Fruit fly (Drosophila melanogaster) whole organism, embryonic: ENCODE data around the gene BOD1.
A peak's percentile ranks its signal among the peaks of the same experiment; 100 is the strongest.

ENCODE experiments used
- Abd-B ChIP-seq: fragments of 200-800 bp; sonication (Bioruptor generic); optimal IDR thresholded peaks from 2 replicates; lab custom pipeline; 2018; ENCODE audit warnings: missing biosample characterization, mild to moderate bottlenecking, missing genetic modification characterization, moderate library complexity
- Antp ChIP-seq: fragments of 200-800 bp; sonication (Bioruptor generic); optimal IDR thresholded peaks from 3 replicates; lab custom pipeline; 2016; ENCODE audit warnings: missing biosample characterization, missing genetic modification characterization
- CG11504 ChIP-seq: fragments of 200-800 bp; sonication (Bioruptor generic); optimal IDR thresholded peaks from 3 replicates; lab custom pipeline; 2019; ENCODE audit warnings: missing biosample characterization, mild to moderate bottlenecking, missing genetic modification characterization, moderate library complexity
- CG11723 ChIP-seq: fragments of 200-800 bp; sonication (Bioruptor generic); optimal IDR thresholded peaks from 2 replicates; lab custom pipeline; 2017; ENCODE audit warnings: missing biosample characterization, mild to moderate bottlenecking, missing genetic modification characterization
- CG13775 ChIP-seq: fragments of 200-800 bp; sonication (Bioruptor generic); optimal IDR thresholded peaks from 3 replicates; lab custom pipeline; 2017; ENCODE audit warnings: missing biosample characterization, mild to moderate bottlenecking, missing genetic modification characterization
- CG14050 ChIP-seq: fragments of 200-800 bp; sonication (Bioruptor generic); IDR thresholded peaks from 3 replicates; pipeline ENCODE4 v1.3.6; 2022; ENCODE audit warnings: missing biosample characterization, missing genetic modification characterization
- CG15073 ChIP-seq: fragments of 200-800 bp; sonication (Bioruptor generic); optimal IDR thresholded peaks from 2 replicates; lab custom pipeline; 2016; ENCODE audit warnings: missing biosample characterization, missing genetic modification characterization
- CG15479 ChIP-seq: fragments of 200-800 bp; sonication (Bioruptor generic); optimal IDR thresholded peaks from 3 replicates; lab custom pipeline; 2019; ENCODE audit warnings: missing biosample characterization, mild to moderate bottlenecking, missing genetic modification characterization, moderate library complexity
- CG1602 ChIP-seq: fragments of 200-800 bp; sonication (Bioruptor generic); optimal IDR thresholded peaks from 3 replicates; lab custom pipeline; 2016; ENCODE audit warnings: missing biosample characterization, missing genetic modification characterization
- CG16815 ChIP-seq: fragments of 200-800 bp; sonication (Bioruptor generic); optimal IDR thresholded peaks from 3 replicates; lab custom pipeline; 2017; ENCODE audit warnings: missing biosample characterization, mild to moderate bottlenecking, missing genetic modification characterization
- CG17361 ChIP-seq: fragments of 200-800 bp; sonication (Bioruptor generic); IDR thresholded peaks from 3 replicates; pipeline ENCODE4 v1.3.6; 2022; ENCODE audit warnings: missing biosample characterization, missing genetic modification characterization
- CG4854 ChIP-seq: fragments of 200-800 bp; sonication (Bioruptor generic); optimal IDR thresholded peaks from 2 replicates; lab custom pipeline; 2016; ENCODE audit warnings: missing biosample characterization, missing genetic modification characterization, inconsistent platforms
- CG6272 ChIP-seq: fragments of 200-800 bp; sonication (Bioruptor generic); IDR thresholded peaks from 2 replicates; pipeline ENCODE4 v1.3.6; 2022; ENCODE audit warnings: missing biosample characterization, missing genetic modification characterization
- CG6813 ChIP-seq: fragments of 200-800 bp; sonication (Bioruptor generic); optimal IDR thresholded peaks from 2 replicates; lab custom pipeline; 2017; ENCODE audit warnings: missing biosample characterization, missing genetic modification characterization, mild to moderate bottlenecking, moderate library complexity, missing genetic modification reagents
- CG7987 ChIP-seq: fragments of 200-800 bp; sonication (Bioruptor generic); optimal IDR thresholded peaks from 2 replicates; lab custom pipeline; 2018; ENCODE audit warnings: missing biosample characterization, mild to moderate bottlenecking, missing genetic modification characterization, moderate library complexity
- CG8290 ChIP-seq, 3 experiments: fragments of 200-800 bp; sonication (Bioruptor generic); optimal IDR thresholded peaks; 2 replicates each; lab custom pipeline; 2016 to 2019; ENCODE audit warnings: missing biosample characterization in 3 of 3, missing genetic modification characterization in 3 of 3, mild to moderate bottlenecking in 2 of 3, moderate library complexity in 1 of 3
- CG8944 ChIP-seq: fragments of 200-800 bp; sonication (Bioruptor generic); optimal IDR thresholded peaks from 3 replicates; lab custom pipeline; 2016; ENCODE audit warnings: missing biosample characterization, missing genetic modification characterization
- Dll ChIP-seq: fragments of 200-800 bp; sonication (Bioruptor generic); IDR thresholded peaks from 4 replicates; pipeline ENCODE4 v1.3.6; 2022; ENCODE audit warnings: missing biosample characterization, missing genetic modification characterization; ENCODE audit not compliant: partially characterized antibody
- Elba2 ChIP-seq: fragments of 200-800 bp; sonication (Bioruptor generic); optimal IDR thresholded peaks from 3 replicates; lab custom pipeline; 2016; ENCODE audit warnings: missing biosample characterization, missing genetic modification characterization
- H2.0 ChIP-seq: fragments of 200-800 bp; sonication (Bioruptor generic); IDR thresholded peaks from 2 replicates; pipeline ENCODE4 v1.3.6; 2022; ENCODE audit warnings: missing biosample characterization, missing genetic modification characterization
- HHEX ChIP-seq: fragments of 200-800 bp; sonication (Bioruptor generic); optimal IDR thresholded peaks from 3 replicates; lab custom pipeline; 2017; ENCODE audit warnings: missing biosample characterization, mild to moderate bottlenecking, missing genetic modification characterization, missing genetic modification reagents
- Hr51 ChIP-seq, 2 experiments: fragments of 200-800 bp; sonication (Bioruptor generic); optimal IDR thresholded peaks; 2 replicates in 1 of 2; 3 replicates in 1 of 2; lab custom pipeline; 2016 to 2018; ENCODE audit warnings: missing biosample characterization in 2 of 2, missing genetic modification characterization in 2 of 2, mild to moderate bottlenecking in 1 of 2, moderate library complexity in 1 of 2
- Max ChIP-seq: fragments of 200-800 bp; sonication (Bioruptor generic); optimal IDR thresholded peaks from 2 replicates; lab custom pipeline; 2016; ENCODE audit warnings: missing biosample characterization, mild to moderate bottlenecking, missing genetic modification characterization
- Mrtf ChIP-seq: fragments of 200-800 bp; sonication (Bioruptor generic); IDR thresholded peaks from 3 replicates; pipeline ENCODE4 v1.3.6; 2022; ENCODE audit warnings: missing biosample characterization, missing genetic modification characterization
- NC2β ChIP-seq: fragments of 200-800 bp; sonication (Bioruptor generic); optimal IDR thresholded peaks from 2 replicates; lab custom pipeline; 2016; ENCODE audit warnings: missing biosample characterization, missing genetic modification characterization
- Pdp1 ChIP-seq, 2 experiments: fragments of 200-800 bp; sonication (Bioruptor generic); optimal IDR thresholded peaks; 3 replicates each; lab custom pipeline; 2016; ENCODE audit warnings: missing biosample characterization in 2 of 2, missing genetic modification characterization in 2 of 2, mild to moderate bottlenecking in 1 of 2, moderate library complexity in 1 of 2
- Sry-δ ChIP-seq: fragments of 200-800 bp; sonication (Bioruptor generic); optimal IDR thresholded peaks from 2 replicates; lab custom pipeline; 2016; ENCODE audit warnings: missing biosample characterization, missing genetic modification characterization
- Ssrp ChIP-seq: fragments of 200-800 bp; sonication (Bioruptor generic); optimal IDR thresholded peaks from 2 replicates; lab custom pipeline; 2018; ENCODE audit warnings: missing biosample characterization, mild to moderate bottlenecking, missing genetic modification characterization, moderate library complexity
- TFAM ChIP-seq: fragments of 200-800 bp; sonication (Bioruptor generic); optimal IDR thresholded peaks from 2 replicates; lab custom pipeline; 2017; ENCODE audit warnings: missing biosample characterization, missing genetic modification characterization, inconsistent platforms
- Usf ChIP-seq: fragments of 200-800 bp; sonication (Bioruptor generic); optimal IDR thresholded peaks from 2 replicates; lab custom pipeline; 2017; ENCODE audit warnings: missing genotype, missing biosample characterization, missing genetic modification characterization
- cad ChIP-seq: fragments of >200 bp; optimal IDR thresholded peaks from 2 replicates; lab custom pipeline; 2017; ENCODE audit warnings: missing biosample characterization, missing genetic modification characterization
- cato ChIP-seq: fragments of 200-800 bp; sonication (Bioruptor generic); optimal IDR thresholded peaks from 2 replicates; lab custom pipeline; 2016; ENCODE audit warnings: missing biosample characterization, missing genetic modification characterization, borderline replicate concordance
- dmrt99B ChIP-seq: fragments of 200-800 bp; sonication (Bioruptor generic); optimal IDR thresholded peaks from 2 replicates; lab custom pipeline; 2018; ENCODE audit warnings: missing biosample characterization, mild to moderate bottlenecking, missing genetic modification characterization, moderate library complexity
- oc ChIP-seq: fragments of 200-800 bp; sonication (Bioruptor generic); optimal IDR thresholded peaks from 2 replicates; lab custom pipeline; 2018; ENCODE audit warnings: missing biosample characterization, mild to moderate bottlenecking, missing genetic modification characterization, moderate library complexity
- pfk ChIP-seq: fragments of 200-800 bp; sonication (Bioruptor generic); optimal IDR thresholded peaks from 2 replicates; lab custom pipeline; 2018; ENCODE audit warnings: missing biosample characterization, mild to moderate bottlenecking, missing genetic modification characterization, moderate library complexity
- pnt ChIP-seq: fragments of 200-800 bp; sonication (Bioruptor generic); optimal IDR thresholded peaks from 3 replicates; lab custom pipeline; 2016; ENCODE audit warnings: missing biosample characterization, missing genetic modification characterization
- psq ChIP-seq: fragments of 200-800 bp; sonication (Bioruptor generic); optimal IDR thresholded peaks from 2 replicates; lab custom pipeline; 2017; ENCODE audit warnings: missing biosample characterization, missing genetic modification characterization
- repo ChIP-seq: fragments of 200-800 bp; sonication (Bioruptor generic); optimal IDR thresholded peaks from 2 replicates; lab custom pipeline; 2016; ENCODE audit warnings: missing biosample characterization, missing genetic modification characterization
- run ChIP-seq: fragments of 200-800 bp; sonication (Bioruptor generic); optimal IDR thresholded peaks from 3 replicates; lab custom pipeline; 2018; ENCODE audit warnings: missing biosample characterization, mild to moderate bottlenecking, missing genetic modification characterization
- schlank ChIP-seq: fragments of 200-800 bp; sonication (Bioruptor generic); optimal IDR thresholded peaks from 2 replicates; lab custom pipeline; 2018; ENCODE audit warnings: missing biosample characterization, mild to moderate bottlenecking, missing genetic modification characterization
- sim ChIP-seq: fragments of 200-800 bp; sonication (Bioruptor generic); IDR thresholded peaks from 2 replicates; pipeline ENCODE4 v1.3.6; 2022; ENCODE audit warnings: missing biosample characterization, missing genetic modification characterization
- sisA ChIP-seq: fragments of 200-800 bp; sonication (Bioruptor generic); IDR thresholded peaks from 2 replicates; pipeline ENCODE4 v1.3.6; 2022; ENCODE audit warnings: missing biosample characterization, missing genetic modification characterization
- sqz ChIP-seq: fragments of 200-800 bp; sonication (Bioruptor generic); optimal IDR thresholded peaks from 3 replicates; lab custom pipeline; 2018; ENCODE audit warnings: missing biosample characterization, mild to moderate bottlenecking, missing genetic modification characterization
- stc ChIP-seq: fragments of 200-800 bp; sonication (Bioruptor generic); IDR thresholded peaks from 2 replicates; pipeline ENCODE4 v1.3.6; 2022; ENCODE audit warnings: missing biosample characterization, missing genetic modification characterization
- tgo ChIP-seq: fragments of 200-800 bp; sonication (Bioruptor generic); IDR thresholded peaks from 3 replicates; pipeline ENCODE4 v1.3.6; 2022; ENCODE audit warnings: missing biosample characterization, missing genetic modification characterization
- tin ChIP-seq: fragments of 200-800 bp; sonication (Bioruptor generic); optimal IDR thresholded peaks from 3 replicates; lab custom pipeline; 2016; ENCODE audit warnings: missing biosample characterization, missing genetic modification characterization
- vfl ChIP-seq: fragments of 200-800 bp; sonication (Bioruptor generic); optimal IDR thresholded peaks from 2 replicates; lab custom pipeline; 2016; ENCODE audit warnings: missing biosample characterization, missing genetic modification characterization
- z ChIP-seq: fragments of 200-800 bp; sonication (Bioruptor generic); IDR thresholded peaks from 3 replicates; pipeline ENCODE4 v1.3.6; 2022; ENCODE audit warnings: missing biosample characterization, missing genetic modification characterization
- zen ChIP-seq: fragments of 200-800 bp; sonication (Bioruptor generic); optimal IDR thresholded peaks from 3 replicates; lab custom pipeline; 2018; ENCODE audit warnings: missing biosample characterization, mild to moderate bottlenecking, missing genetic modification characterization, moderate library complexity

BOD1 gene

DNA sequence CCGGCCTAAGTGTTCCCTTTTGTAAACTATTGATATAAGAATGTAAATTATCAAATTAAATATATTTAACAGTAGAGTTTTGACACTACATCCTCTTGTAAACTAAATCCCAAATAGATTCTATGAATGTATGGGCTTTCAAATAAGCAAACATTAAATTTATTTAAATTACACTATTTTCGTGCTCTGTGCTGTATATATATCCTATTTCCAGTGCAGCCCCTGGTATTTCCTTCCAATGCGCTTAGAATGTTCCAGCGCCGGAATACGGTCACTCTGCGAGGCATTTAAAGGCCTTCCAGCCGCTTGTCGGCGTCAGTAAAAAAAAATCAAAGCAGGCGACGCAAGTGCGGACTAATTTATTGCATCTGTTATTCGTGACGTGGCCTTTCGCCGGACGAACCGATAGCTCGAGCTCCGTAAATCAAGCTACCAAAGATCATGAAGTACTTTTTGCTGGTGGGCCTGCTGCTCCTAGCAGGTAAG is 10.4 kb downstream of the BOD1 start, which contains the start of gene Gp93 (continued):
- TF ChIP-seq sqz = peak; percentile 95
- TF ChIP-seq CG6272 (GFP tag; lab: Robert Waterston, UW) = peak; percentile 40; the same call in 1 of the 2 replicates
- TF ChIP-seq Pdp1 (GFP tag; optimal IDR thresholded peaks at IDR 0.05; lab: Kevin White, UChicago) = peak in 1 of 2 experiments; percentile 34
- no peak for TF ChIP-seq dmrt99B
- TF ChIP-seq CG8290 (GFP tag; optimal IDR thresholded peaks at IDR 0.05; lab: Kevin White, UChicago) = no peak
- TF ChIP-seq CG8290 (tag; optimal IDR thresholded peaks at IDR 0.05; lab: Kevin White, UChicago) = peak in 1 of 2 experiments; percentile 59
- TF ChIP-seq cato = peak; percentile 3
- TF ChIP-seq CG14050 (GFP tag; lab: Robert Waterston, UW) = 0 out of 3 replicates have a peak, but pooled peaks have one; percentile 18
- peak; percentile 15 to 66 for TF ChIP-seq Hr51 (GFP tag; optimal IDR thresholded peaks at IDR 0.05; lab: Kevin White, UChicago)
- TF ChIP-seq H2.0 (GFP tag; lab: Robert Waterston, UW) = peak; percentile 55; the same call in 1 of the 2 replicates
- TF ChIP-seq sim (GFP tag; lab: Robert Waterston, UW) = no peak
- peak; percentile 40; the same call in 1 of the 2 replicates for TF ChIP-seq stc
- peak; percentile 41 for TF ChIP-seq NC2β (GFP tag; lab: Kevin White, UChicago)
- TF ChIP-seq CG11504 = no peak
- TF ChIP-seq Mrtf (GFP tag; lab: Robert Waterston, UW) = 0 out of 3 replicates have a peak, but pooled peaks have one; percentile 53
- TF ChIP-seq pfk (GFP tag; lab: Kevin White, UChicago) = peak; percentile 26
- TF ChIP-seq CG15073 (GFP tag; lab: Kevin White, UChicago) = no peak
- peak; percentile 21 for TF ChIP-seq Antp (GFP tag; lab: Kevin White, UChicago)
- TF ChIP-seq sisA (GFP tag; lab: Robert Waterston, UW) = peak; percentile 53; the same call in 1 of the 2 replicates
- TF ChIP-seq CG16815 = peak; percentile 30
- no peak for TF ChIP-seq pnt (GFP tag; lab: Kevin White, UChicago)
- peak; percentile 31 for TF ChIP-seq tin (GFP tag; lab: Kevin White, UChicago)
- TF ChIP-seq z (GFP tag; lab: Robert Waterston, UW) = no peak
- TF ChIP-seq zen (tag; lab: Kevin White, UChicago) = peak; percentile 33
- peak; percentile 61 for TF ChIP-seq Abd-B (GFP tag; lab: Kevin White, UChicago)
- peak; percentile 23 for TF ChIP-seq Usf (GFP tag; lab: Kevin White, UChicago)
- TF ChIP-seq psq (GFP tag; lab: Kevin White, UChicago) = no peak
- peak; percentile 65 for TF ChIP-seq Ssrp (tag; lab: Kevin White, UChicago)
- no peak for TF ChIP-seq CG11723 (GFP tag; lab: Kevin White, UChicago)
- no peak for TF ChIP-seq run (tag; lab: Kevin White, UChicago)
- no peak for TF ChIP-seq oc (tag; lab: Kevin White, UChicago)
- no peak for TF ChIP-seq Sry-δ (GFP tag; lab: Kevin White, UChicago)
- 0 out of 4 replicates have a peak, but pooled peaks have one; percentile 49 for TF ChIP-seq Dll (GFP tag; lab: Robert Waterston, UW)
- TF ChIP-seq Max (GFP tag; lab: Kevin White, UChicago) = no peak
- peak; percentile 37 for TF ChIP-seq HHEX
- peak; percentile 37 for TF ChIP-seq CG7987 (GFP tag; lab: Kevin White, UChicago)
- TF ChIP-seq CG1602 (GFP tag; lab: Kevin White, UChicago) = peak; percentile 68
- TF ChIP-seq TFAM = no peak
- no peak for TF ChIP-seq CG8944
- TF ChIP-seq vfl (GFP tag; lab: Kevin White, UChicago) = no peak
- TF ChIP-seq CG6813 (GFP tag; lab: Kevin White, UChicago) = no peak
- TF ChIP-seq CG13775 = peak; percentile 67
- TF ChIP-seq CG17361 (GFP tag; lab: Robert Waterston, UW) = peak; percentile 85
- TF ChIP-seq tgo (GFP tag; lab: Robert Waterston, UW) = peak; percentile 71; the same call in 2 of the 3 replicates
- peak; percentile 6 for TF ChIP-seq Elba2 (GFP tag; lab: Kevin White, UChicago)
- TF ChIP-seq CG15479 (GFP tag; lab: Kevin White, UChicago) = no peak
- TF ChIP-seq cad (GFP tag; lab: Kevin White, UChicago) = no peak
- TF ChIP-seq schlank (tag; lab: Kevin White, UChicago) = no peak
- no peak for TF ChIP-seq CG4854 (GFP tag; lab: Kevin White, UChicago)
- TF ChIP-seq repo (GFP tag; lab: Kevin White, UChicago) = peak; percentile 18
